Worm (Caenorhabditis elegans) whole organism, L4/young adult: ENCODE results near the gene F57A10.4.
A peak's percentile ranks its signal among the peaks of the same experiment; 100 is the strongest.
"Not testable (repeated sequence)": the region's sequence is repeated elsewhere in the genome, so short reads cannot be mapped to it uniquely, and the experiment has no call there.

Source experiments
- W03F9.2 ChIP-seq: fragments of 150-350 bp; optimal IDR thresholded peaks from 2 replicates; lab custom pipeline; 2014; ENCODE audit warnings: missing biosample characterization, missing genetic modification characterization
- dao-5 ChIP-seq: sonication (generic microtip); optimal IDR thresholded peaks from 2 replicates; lab custom pipeline; 2016; ENCODE audit warnings: missing genotype, missing genetic modification characterization, moderate library complexity, missing compliant biosample characterization
- him-1 ChIP-seq: sonication (generic microtip); optimal IDR thresholded peaks from 2 replicates; lab custom pipeline; 2016; ENCODE audit warnings: missing genotype, missing genetic modification reagents, missing genetic modification characterization, missing compliant biosample characterization

The F57A10.4 gene

ce11 chrV:15750130-15750529 is 19.1 kb upstream of the F57A10.4 start, which contains the start of gene str-6:
str-6 (minus strand) TSS chrV:15750230.
- TF ChIP-seq W03F9.2 (tag; lab: Kevin White, UChicago), result no peak
- TF ChIP-seq him-1 (tag; lab: Kevin White, UChicago), result no peak
- TF ChIP-seq dao-5 (tag; lab: Kevin White, UChicago), result no peak

- TF ChIP-seq him-1 (tag; lab: Kevin White, UChicago) (no peak), W03F9.2 (tag; lab: Kevin White, UChicago) (no peak), dao-5 (tag; lab: Kevin White, UChicago) (no peak)
Observed at ce11 chrV:15752049-15752448, 17.2 kb upstream of the F57A10.4 start, which contains the start of gene str-43. str-43 (minus strand) TSS chrV:15752149.

- not testable (repeated sequence) for TF ChIP-seq W03F9.2, him-1, dao-5 (tag; lab: Kevin White, UChicago)
Observed at ce11 chrV:15752941-15753340, 16.3 kb upstream of the F57A10.4 start, which contains the start of gene str-5. str-5 (plus strand) TSS chrV:15753241.

- TF ChIP-seq dao-5, W03F9.2, him-1 (tag; lab: Kevin White, UChicago): not testable (repeated sequence)
Observed at ce11 chrV:15754731-15755130, 14.5 kb upstream of the F57A10.4 start, which contains the start of gene str-8. str-8 (plus strand) TSS chrV:15755031.

ce11 chrV:15757645-15758044 is 11.6 kb upstream of the F57A10.4 start:
- TF ChIP-seq him-1 (tag; lab: Kevin White, UChicago), result no peak
- no peak for TF ChIP-seq W03F9.2 (tag; lab: Kevin White, UChicago)
- TF ChIP-seq dao-5 (tag; lab: Kevin White, UChicago), result no peak

ce11 chrV:15758449-15758848 is 10.8 kb upstream of the F57A10.4 start, which contains the start of gene str-9:
str-9 (plus strand) TSS chrV:15758749.
- TF ChIP-seq dao-5 (tag; lab: Kevin White, UChicago) (no peak), W03F9.2 (tag; lab: Kevin White, UChicago) (no peak), him-1 (tag; lab: Kevin White, UChicago) (no peak)

ce11 chrV:15766122-15766594 is 3.1 kb upstream of the F57A10.4 start, which contains the start of the genes haf-3 and F57A10.2:
haf-3 (minus strand) TSS chrV:15766172.
F57A10.2 (plus strand) TSS chrV:15766575.
- peak; percentile 47 for TF ChIP-seq him-1 (tag; lab: Kevin White, UChicago)
- TF ChIP-seq W03F9.2 (tag; lab: Kevin White, UChicago), result peak; percentile 95
- no peak for TF ChIP-seq dao-5 (tag; lab: Kevin White, UChicago)

ce11 chrV:15773141-15773540 is 3.9 kb downstream of the F57A10.4 start, which contains the start of gene nhr-60:
nhr-60 (minus strand) TSS chrV:15773241.
- no peak for TF ChIP-seq W03F9.2 (tag; lab: Kevin White, UChicago)
- TF ChIP-seq dao-5 (tag; lab: Kevin White, UChicago), result no peak
- TF ChIP-seq him-1 (tag; lab: Kevin White, UChicago), result no peak

- TF ChIP-seq dao-5 (tag; lab: Kevin White, UChicago) (no peak), him-1 (tag; lab: Kevin White, UChicago) (no peak), W03F9.2 (tag; lab: Kevin White, UChicago) (no peak)
Observed at ce11 chrV:15773941-15774340, 4.7 kb downstream of the F57A10.4 start.

- TF ChIP-seq W03F9.2 (tag; lab: Kevin White, UChicago) (no peak), dao-5 (tag; lab: Kevin White, UChicago) (no peak), him-1 (tag; lab: Kevin White, UChicago) (no peak)
Observed at ce11 chrV:15776651-15777050, 7.4 kb downstream of the F57A10.4 start, which contains the start of gene nhr-283. nhr-283 (minus strand) TSS chrV:15776751.

ce11 chrV:15779128-15779729 is 10.0 kb downstream of the F57A10.4 start, which contains the start of the genes nhr-285 and irld-52:
nhr-285 (minus strand) TSS chrV:15779228.
irld-52 (plus strand) TSS chrV:15779679.
- no peak for TF ChIP-seq him-1 (tag; lab: Kevin White, UChicago)
- TF ChIP-seq W03F9.2 (tag; lab: Kevin White, UChicago), result no peak
- no peak for TF ChIP-seq dao-5 (tag; lab: Kevin White, UChicago)

- TF ChIP-seq him-1 (tag; lab: Kevin White, UChicago) (no peak), W03F9.2 (tag; lab: Kevin White, UChicago) (no peak), dao-5 (tag; lab: Kevin White, UChicago) (no peak)
Observed at ce11 chrV:15781086-15781485, 11.8 kb downstream of the F57A10.4 start, which contains the start of gene T26E4.2. T26E4.2 (plus strand) TSS chrV:15781386.

ce11 chrV:15782494-15782893 is 13.3 kb downstream of the F57A10.4 start, which contains the start of gene T26E4.3:
T26E4.3 (plus strand) TSS chrV:15782794.
- TF ChIP-seq W03F9.2 (tag; lab: Kevin White, UChicago), result no peak
- no peak for TF ChIP-seq him-1 (tag; lab: Kevin White, UChicago)
- TF ChIP-seq dao-5 (tag; lab: Kevin White, UChicago), result no peak
